Worm (Caenorhabditis elegans): Measurements from ENCODE around the gene T10H9.1.

The T10H9.1 gene

DNA sequence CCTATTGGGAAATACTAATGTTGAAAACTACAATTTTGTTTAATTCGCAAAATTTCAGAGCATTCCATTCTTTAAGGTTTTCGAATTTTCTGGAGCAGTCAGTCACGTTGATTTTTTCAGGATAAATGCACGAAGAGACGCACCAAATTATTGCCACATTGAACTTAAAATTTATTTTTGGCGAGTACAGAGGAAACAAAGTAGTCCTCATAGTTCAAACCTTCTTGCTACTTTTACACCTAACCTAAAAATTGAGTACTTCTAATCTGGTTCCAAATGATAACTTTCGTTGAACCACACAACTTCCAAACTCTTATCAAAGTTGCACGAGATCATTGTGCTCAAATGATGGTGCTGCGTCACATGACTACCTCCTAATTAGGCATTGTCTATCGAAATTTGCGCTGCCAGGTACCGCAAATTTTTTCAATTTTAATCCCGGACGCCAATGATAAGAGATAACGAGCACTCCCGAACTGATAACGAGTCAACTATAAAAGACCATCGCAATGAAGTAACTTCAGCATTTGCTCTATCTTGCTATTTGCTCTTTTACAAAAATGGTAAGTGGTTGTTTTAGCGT lies 35.2 kb upstream of the T10H9.1 start, which contains the start of gene cpr-4 (continued):
- TF ChIP-seq dmd-9 (GFP tag; IDR thresholded peaks at IDR 0.05) (0 out of 2 replicates have a peak, but pooled peaks have one; percentile 11), daf-16 (GFP tag; optimal IDR thresholded peaks at IDR 0.05) (peak in 1 of 2 experiments; percentile 50), daf-16 (tag; optimal IDR thresholded peaks at IDR 0.05) (peak; percentile 88), F10B5.3 (tag; optimal IDR thresholded peaks at IDR 0.05) (no peak), nhr-28 (tag; optimal IDR thresholded peaks at IDR 0.05) (peak; percentile 95), lin-38 (GFP tag; IDR thresholded peaks at IDR 0.05) (no peak), ceh-20 (GFP tag; IDR thresholded peaks at IDR 0.05) (no peak), attf-4 (tag; optimal IDR thresholded peaks at IDR 0.05) (no peak), set-16 (GFP tag; IDR thresholded peaks at IDR 0.05) (no peak), nhr-10 (tag; optimal IDR thresholded peaks at IDR 0.05) (no peak), F44E2.7 (GFP tag; IDR thresholded peaks at IDR 0.05) (no peak), R02D3.7 (tag; optimal IDR thresholded peaks at IDR 0.05) (no peak), lir-3 (tag; optimal IDR thresholded peaks at IDR 0.05) (no peak), dpl-1 (GFP tag; optimal IDR thresholded peaks at IDR 0.05) (no peak), fkh-10 (GFP tag; optimal IDR thresholded peaks at IDR 0.05) (no peak), madf-9 (GFP tag; conservative IDR thresholded peaks at IDR 0.05) (no peak), snpc-4 (tag; optimal IDR thresholded peaks at IDR 0.05) (no peak), lin-39 (tag; optimal IDR thresholded peaks at IDR 0.05) (no peak), aha-1 (tag) (no peak), lin-15B (tag; optimal IDR thresholded peaks at IDR 0.05) (no peak), zfp-3 (GFP tag; conservative IDR thresholded peaks at IDR 0.05) (no peak), spr-1 (tag; optimal IDR thresholded peaks at IDR 0.05) (no peak), nhr-237 (tag; optimal IDR thresholded peaks at IDR 0.05) (no peak), vab-7 (GFP tag; IDR thresholded peaks at IDR 0.05) (no peak), nhr-11 (tag; optimal IDR thresholded peaks at IDR 0.05) (no peak), F49E8.2 (tag; optimal IDR thresholded peaks at IDR 0.05; ENCODE audit: borderline replicate concordance) (no peak), mdl-1 (tag; optimal IDR thresholded peaks at IDR 0.05) (no peak), ztf-7 (tag; optimal IDR thresholded peaks at IDR 0.05) (no peak), madf-5 (GFP tag; IDR thresholded peaks at IDR 0.05) (no peak), nhr-41 (GFP tag; IDR thresholded peaks at IDR 0.05) (no peak), zip-2 (tag; optimal IDR thresholded peaks at IDR 0.05) (no peak), tag-97 (GFP tag; IDR thresholded peaks at IDR 0.05) (no peak), spr-3 (GFP tag; optimal IDR thresholded peaks at IDR 0.05) (no peak), Y48G9A.11 (GFP tag; IDR thresholded peaks at IDR 0.05) (no peak), nhr-48 (tag; optimal IDR thresholded peaks at IDR 0.05) (peak; percentile 86), zip-11 (GFP tag; IDR thresholded peaks at IDR 0.05) (no peak), arid-1 (GFP tag; conservative IDR thresholded peaks at IDR 0.05) (no peak), dmd-8 (GFP tag; IDR thresholded peaks at IDR 0.05) (no peak), nhr-111 (GFP tag; optimal IDR thresholded peaks at IDR 0.05) (no peak), T20F7.1 (GFP tag; optimal IDR thresholded peaks at IDR 0.05) (peak; percentile 48), hlh-11 (tag; optimal IDR thresholded peaks at IDR 0.05) (peak; percentile 88), dve-1 (tag; optimal IDR thresholded peaks at IDR 0.05; ENCODE audit: insufficient read depth) (peak; percentile 95), pqm-1 (tag; optimal IDR thresholded peaks at IDR 0.05) (peak; percentile 98), lim-7 (GFP tag; IDR thresholded peaks at IDR 0.05) (no peak), Y5F2A.4 (GFP tag; optimal IDR thresholded peaks at IDR 0.05) (no peak), lin-13 (GFP tag; optimal IDR thresholded peaks at IDR 0.05) (no peak), pha-4 (GFP tag; IDR thresholded peaks at IDR 0.05) (0 out of 2 replicates have a peak, but pooled peaks have one; percentile 39), pha-4 (tag; optimal IDR thresholded peaks at IDR 0.05) (no peak), ceh-28 (tag; optimal IDR thresholded peaks at IDR 0.05) (no peak), nhr-77 (tag; optimal IDR thresholded peaks at IDR 0.05) (peak; percentile 88), hlh-30 (tag; optimal IDR thresholded peaks at IDR 0.05; ENCODE audit: insufficient read depth) (peak; percentile 74), tra-1 (GFP tag; IDR thresholded peaks at IDR 0.05) (0 out of 2 replicates have a peak, but pooled peaks have one; percentile 35), ZK546.5 (tag; optimal IDR thresholded peaks at IDR 0.05) (no peak)

Measured in whole organism, L4 larva.